Worm (Caenorhabditis elegans): Measurements from ENCODE around the gene srlf-18.

srlf-18 gene

DNA sequence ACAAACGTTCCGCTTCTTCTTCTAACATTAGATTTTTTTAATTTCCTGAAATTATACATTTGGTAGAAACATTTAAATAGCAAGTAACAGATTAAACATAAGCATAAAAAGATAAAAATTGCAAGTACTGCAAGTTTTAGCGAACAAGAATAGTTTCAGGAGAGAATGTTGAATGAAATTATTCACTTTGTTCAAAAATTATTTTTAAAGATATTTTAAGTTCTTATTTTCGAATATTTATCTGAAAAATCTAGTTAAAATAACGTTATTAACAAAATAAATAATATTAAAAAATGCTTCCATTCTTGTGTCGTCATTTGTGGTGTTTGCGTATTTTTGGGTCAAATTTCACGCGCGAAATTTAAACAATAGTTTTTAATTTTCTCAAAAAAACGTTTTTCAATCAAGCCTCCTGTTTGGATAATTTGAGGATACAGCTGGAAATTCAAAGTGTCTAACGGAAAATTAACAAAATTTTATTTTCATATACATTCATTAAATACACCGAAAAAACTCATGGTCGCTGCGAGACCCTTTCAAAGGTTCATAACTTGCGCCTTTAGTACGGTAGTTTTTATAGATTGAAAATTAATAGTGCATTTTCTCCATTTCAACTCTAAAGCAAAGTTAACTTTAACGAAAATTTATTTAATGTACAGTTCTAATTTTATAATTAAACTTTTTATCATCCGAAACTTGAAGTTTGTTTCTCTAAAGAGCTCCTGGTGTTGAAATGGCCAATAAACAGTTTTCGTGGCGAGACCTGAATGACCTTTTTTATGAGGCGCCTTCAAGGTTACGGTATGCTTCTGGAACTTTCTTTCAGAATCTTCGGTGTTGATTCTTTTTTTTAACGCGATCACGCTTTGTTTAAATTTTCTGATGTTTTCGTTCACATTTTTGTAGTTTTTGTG, 41.3 kb upstream of the srlf-18 start, which contains the start of gene skih-2 (continued):
- TF ChIP-seq snpc-4 (GFP tag; optimal IDR thresholded peaks at IDR 0.05) (no peak), snpc-4 (tag; optimal IDR thresholded peaks at IDR 0.05) (peak in 2 of 4 experiments; percentile 16 to 20), egl-44 (GFP tag; IDR thresholded peaks at IDR 0.05) (no peak), ztf-28 (GFP tag; IDR thresholded peaks at IDR 0.05) (no peak), F39B2.1 (GFP tag; IDR thresholded peaks at IDR 0.05) (no peak), ccch-3 (GFP tag; optimal IDR thresholded peaks at IDR 0.05) (no peak), somi-1 (GFP tag; optimal IDR thresholded peaks at IDR 0.05) (no peak), die-1 (tag; optimal IDR thresholded peaks at IDR 0.05) (no peak), ztf-22 (GFP tag; optimal IDR thresholded peaks at IDR 0.05) (no peak), sdz-38 (tag; optimal IDR thresholded peaks at IDR 0.05) (no peak), mcd-1 (GFP tag; IDR thresholded peaks at IDR 0.05) (no peak), ztf-6 (GFP tag; IDR thresholded peaks at IDR 0.05) (no peak), nhr-80 (tag; optimal IDR thresholded peaks at IDR 0.05) (no peak), repo-1 (tag; optimal IDR thresholded peaks at IDR 0.05) (no peak), attf-3 (GFP tag; conservative IDR thresholded peaks at IDR 0.05) (no peak), F10E7.11 (tag; optimal IDR thresholded peaks at IDR 0.05) (no peak), tbx-9 (tag; optimal IDR thresholded peaks at IDR 0.05; ENCODE audit: borderline replicate concordance) (no peak), ets-4 (GFP tag; optimal IDR thresholded peaks at IDR 0.05) (no peak), C17E4.6 (GFP tag; IDR thresholded peaks at IDR 0.05) (no peak), unc-130 (GFP tag; optimal IDR thresholded peaks at IDR 0.05) (peak; percentile 16), F22D6.2 (tag; optimal IDR thresholded peaks at IDR 0.05) (no peak), mes-4 (tag; optimal IDR thresholded peaks at IDR 0.05) (no peak), hlh-26 (GFP tag; conservative IDR thresholded peaks at IDR 0.05) (no peak), him-1 (tag; optimal IDR thresholded peaks at IDR 0.05) (peak; percentile 2), pha-4 (tag; optimal IDR thresholded peaks at IDR 0.05) (no peak), zfh-2 (GFP tag; conservative IDR thresholded peaks at IDR 0.05) (no peak), F57A8.1 (GFP tag; optimal IDR thresholded peaks at IDR 0.05) (no peak), nfya-1 (tag; optimal IDR thresholded peaks at IDR 0.05; ENCODE audit: borderline replicate concordance, insufficient read depth) (no peak), hrde-1 (tag; optimal IDR thresholded peaks at IDR 0.05; ENCODE audit: borderline replicate concordance) (no peak), lir-1 (GFP tag; conservative IDR thresholded peaks at IDR 0.05) (no peak), nhr-27 (tag; optimal IDR thresholded peaks at IDR 0.05) (no peak), egl-18 (GFP tag; IDR thresholded peaks at IDR 0.05) (no peak), atf-7 (tag; optimal IDR thresholded peaks at IDR 0.05) (no peak), hmg-20 (GFP tag; IDR thresholded peaks at IDR 0.05) (no peak), lin-35 (GFP tag; optimal IDR thresholded peaks at IDR 0.05) (peak in 1 of 3 experiments; percentile 81), F49E8.2 (tag; optimal IDR thresholded peaks at IDR 0.05; ENCODE audit: insufficient read depth) (peak; percentile 66), let-607 (tag; optimal IDR thresholded peaks at IDR 0.05) (no peak), F37B4.10 (GFP tag; IDR thresholded peaks at IDR 0.05) (no peak), lin-54 (GFP tag; optimal IDR thresholded peaks at IDR 0.05) (peak; percentile 75), nfyb-1 (GFP tag; IDR thresholded peaks at IDR 0.05) (peak; percentile 45; the same call in 1 of the 2 replicates), lsl-1 (GFP tag; optimal IDR thresholded peaks at IDR 0.05) (peak; percentile 93), hmg-1.2 (GFP tag; IDR thresholded peaks at IDR 0.05) (no peak), zim-3 (tag; optimal IDR thresholded peaks at IDR 0.05) (no peak), lin-26 (GFP tag; IDR thresholded peaks at IDR 0.05) (no peak), madf-3 (GFP tag; IDR thresholded peaks at IDR 0.05) (no peak), ama-1 (optimal IDR thresholded peaks at IDR 0.05) (no peak), ama-1 (GFP tag; optimal IDR thresholded peaks at IDR 0.05) (no peak)
